7 worm cellular contexts compared by ENCODE assay signal in the genomic region with DNA sequence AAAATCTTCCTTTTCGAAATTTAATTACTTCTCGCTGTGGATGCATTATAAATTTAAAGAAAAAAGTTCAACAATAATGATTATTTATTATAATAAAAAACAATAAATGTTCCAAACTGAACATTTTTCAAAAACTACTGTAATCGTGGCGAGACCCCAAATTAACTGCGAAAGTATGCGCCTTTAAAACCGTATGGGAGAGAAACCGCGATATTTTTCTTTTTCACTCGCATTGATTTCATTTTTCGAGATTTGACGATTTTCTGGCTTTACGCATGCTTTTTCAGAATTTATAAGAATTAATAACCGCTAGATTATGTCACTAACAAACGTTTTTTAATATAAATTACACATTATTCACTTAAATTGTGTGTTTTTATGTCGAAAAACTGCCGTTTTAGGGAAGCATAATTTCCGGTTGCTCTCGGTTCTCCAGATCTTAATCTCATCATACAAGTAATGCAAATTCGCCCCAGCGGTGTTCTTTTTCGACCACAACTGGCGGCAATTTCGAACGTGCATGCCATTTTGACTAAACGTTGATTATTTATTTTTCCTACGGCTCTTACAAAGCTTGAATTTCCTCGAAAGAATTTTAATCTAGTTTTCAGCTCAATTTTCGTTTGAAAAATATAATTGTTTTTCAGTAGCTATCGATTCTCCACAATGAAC.
TF ChIP-seq lines count a peak whose summit lies in the region.

F12A10.8 (minus strand) TSS at position 79 of the 672 bp plus-strand sequence.

TF ChIP-seq in whole organism, L1 larva, 84 proteins besides CTCF, POLR2A, EP300 and RAD21 (continues in another document):
- peak; percentile 67 to 87 (median 79) for TF ChIP-seq dpl-1 (GFP tag; optimal IDR thresholded peaks at IDR 0.05; lab: Kevin White, UChicago)
- TF ChIP-seq C16A3.4 (tag; optimal IDR thresholded peaks at IDR 0.05; lab: Kevin White, UChicago) = no peak
- no peak for TF ChIP-seq pqm-1 (tag; optimal IDR thresholded peaks at IDR 0.05; lab: Kevin White, UChicago)
- no peak for TF ChIP-seq efl-3 (GFP tag; optimal IDR thresholded peaks at IDR 0.05; lab: Kevin White, UChicago)
- TF ChIP-seq lin-13 (GFP tag; optimal IDR thresholded peaks at IDR 0.05; lab: Kevin White, UChicago) = no peak
- peak; percentile 55 for TF ChIP-seq blmp-1 (tag; optimal IDR thresholded peaks at IDR 0.05; lab: Kevin White, UChicago)
- TF ChIP-seq nhr-90 (tag; optimal IDR thresholded peaks at IDR 0.05; lab: Kevin White, UChicago; ENCODE audit: poor library complexity) = no peak
- no peak for TF ChIP-seq ets-5 (GFP tag; IDR thresholded peaks at IDR 0.05; lab: Robert Waterston, UW)
- TF ChIP-seq aha-1 (tag; optimal IDR thresholded peaks at IDR 0.05; lab: Kevin White, UChicago) = no peak
- no peak for TF ChIP-seq unc-98 (GFP tag; IDR thresholded peaks at IDR 0.05; lab: Robert Waterston, UW)
- no peak for TF ChIP-seq pax-3 (tag; optimal IDR thresholded peaks at IDR 0.05; lab: Kevin White, UChicago)
- no peak for TF ChIP-seq tbx-2 (tag; optimal IDR thresholded peaks at IDR 0.05; lab: Kevin White, UChicago)

TF ChIP-seq in whole organism, L2 larva, 48 proteins besides CTCF, POLR2A, EP300 and RAD21:
- TF ChIP-seq nhr-237 (tag; optimal IDR thresholded peaks at IDR 0.05; lab: Kevin White, UChicago) = no peak
- peak; percentile 35 for TF ChIP-seq nhr-129 (tag; optimal IDR thresholded peaks at IDR 0.05; lab: Kevin White, UChicago)
- TF ChIP-seq C34F6.9 (tag; optimal IDR thresholded peaks at IDR 0.05; lab: Kevin White, UChicago) = peak; percentile 33
- peak in 1 of 2 experiments; percentile 49 for TF ChIP-seq lsy-2 (tag; optimal IDR thresholded peaks at IDR 0.05; lab: Kevin White, UChicago)
- TF ChIP-seq mab-5 (tag; optimal IDR thresholded peaks at IDR 0.05; lab: Kevin White, UChicago) = no peak
- peak; percentile 70 for TF ChIP-seq gmeb-1 (tag; optimal IDR thresholded peaks at IDR 0.05; lab: Kevin White, UChicago)
- TF ChIP-seq elt-1 (tag; optimal IDR thresholded peaks at IDR 0.05; lab: Kevin White, UChicago) = no peak

TF ChIP-seq in whole organism, L3 larva, 47 proteins besides CTCF, POLR2A, EP300 and RAD21 (continues in another document):
- no peak for TF ChIP-seq ceh-9 (tag; optimal IDR thresholded peaks at IDR 0.05; lab: Kevin White, UChicago)
- TF ChIP-seq aly-2 (tag; optimal IDR thresholded peaks at IDR 0.05; lab: Kevin White, UChicago) = no peak
- peak; percentile 44 for TF ChIP-seq nfya-1 (tag; optimal IDR thresholded peaks at IDR 0.05; lab: Kevin White, UChicago; ENCODE audit: insufficient read depth)
- TF ChIP-seq lin-15B (tag; optimal IDR thresholded peaks at IDR 0.05; lab: Kevin White, UChicago) = peak; percentile 76
- TF ChIP-seq egl-5 (tag; optimal IDR thresholded peaks at IDR 0.05; lab: Kevin White, UChicago) = no peak
- TF ChIP-seq elt-1 (tag; optimal IDR thresholded peaks at IDR 0.05; lab: Kevin White, UChicago) = peak; percentile 5
- no peak for TF ChIP-seq nhr-28 (tag; optimal IDR thresholded peaks at IDR 0.05; lab: Kevin White, UChicago)
- no peak for TF ChIP-seq nhr-237 (tag; optimal IDR thresholded peaks at IDR 0.05; lab: Kevin White, UChicago)
- TF ChIP-seq elt-2 (tag; optimal IDR thresholded peaks at IDR 0.05; lab: Kevin White, UChicago) = peak; percentile 13
- no peak for TF ChIP-seq elt-3 (tag; optimal IDR thresholded peaks at IDR 0.05; lab: Kevin White, UChicago)
- TF ChIP-seq unc-62 (GFP tag; optimal IDR thresholded peaks at IDR 0.05; lab: Kevin White, UChicago) = no peak
- TF ChIP-seq nhr-11 (tag; optimal IDR thresholded peaks at IDR 0.05; lab: Kevin White, UChicago) = no peak
- TF ChIP-seq lin-39 (tag; optimal IDR thresholded peaks at IDR 0.05; lab: Kevin White, UChicago) = peak; percentile 37

TF ChIP-seq in whole organism, L4 larva, 104 proteins besides CTCF, POLR2A, EP300 and RAD21:
- TF ChIP-seq ces-1 (GFP tag; optimal IDR thresholded peaks at IDR 0.05; lab: Kevin White, UChicago) (peak; percentile 35), snpc-1.2 (GFP tag; IDR thresholded peaks at IDR 0.05; lab: Robert Waterston, UW) (no peak), hlh-30 (tag; optimal IDR thresholded peaks at IDR 0.05; lab: Kevin White, UChicago; ENCODE audit: insufficient read depth) (peak; percentile 31), aha-1 (tag; lab: Kevin White, UChicago) (peak; percentile 79), set-16 (GFP tag; IDR thresholded peaks at IDR 0.05; lab: Robert Waterston, UW) (no peak), ztf-7 (tag; optimal IDR thresholded peaks at IDR 0.05; lab: Kevin White, UChicago) (no peak), daf-16 (GFP tag; optimal IDR thresholded peaks at IDR 0.05; lab: Kevin White, UChicago) (no peak), daf-16 (tag; optimal IDR thresholded peaks at IDR 0.05; lab: Kevin White, UChicago) (no peak), dpl-1 (GFP tag; optimal IDR thresholded peaks at IDR 0.05; lab: Kevin White, UChicago) (peak; percentile 71), lin-38 (GFP tag; IDR thresholded peaks at IDR 0.05; lab: Robert Waterston, UW) (peak; percentile 64), egl-43 (GFP tag; IDR thresholded peaks at IDR 0.05; lab: Robert Waterston, UW) (no peak)

TF ChIP-seq in whole organism, late embryonic, 69 proteins besides CTCF, POLR2A, EP300 and RAD21:
- no peak for TF ChIP-seq F13H6.1 (tag; optimal IDR thresholded peaks at IDR 0.05; lab: Kevin White, UChicago)
- peak; percentile 81 for TF ChIP-seq unc-42 (tag; optimal IDR thresholded peaks at IDR 0.05; lab: Kevin White, UChicago)

TF ChIP-seq in whole organism, mixed stage, embryonic, 35 proteins besides CTCF, POLR2A, EP300 and RAD21:
- peak; percentile 89 for TF ChIP-seq ces-1 (GFP tag; optimal IDR thresholded peaks at IDR 0.05; lab: Kevin White, UChicago)
- no peak for TF ChIP-seq ham-2 (GFP tag; optimal IDR thresholded peaks at IDR 0.05; lab: Kevin White, UChicago)
- no peak for TF ChIP-seq mep-1 (tag; optimal IDR thresholded peaks at IDR 0.05; lab: Kevin White, UChicago)
- TF ChIP-seq M03D4.4 (tag; optimal IDR thresholded peaks at IDR 0.05; lab: Kevin White, UChicago) = no peak
- no peak for TF ChIP-seq ceh-43 (GFP tag; optimal IDR thresholded peaks at IDR 0.05; lab: Kevin White, UChicago)
- no peak for TF ChIP-seq snpc-4 (tag; optimal IDR thresholded peaks at IDR 0.05; lab: Kevin White, UChicago)
- TF ChIP-seq lin-32 (GFP tag; optimal IDR thresholded peaks at IDR 0.05; lab: Kevin White, UChicago) = no peak
- peak; percentile 52 for TF ChIP-seq elt-1 (tag; optimal IDR thresholded peaks at IDR 0.05; lab: Kevin White, UChicago; ENCODE audit: borderline replicate concordance, insufficient read depth)
- TF ChIP-seq lin-13 (tag; optimal IDR thresholded peaks at IDR 0.05; lab: Kevin White, UChicago) = no peak
- no peak for TF ChIP-seq elt-3 (tag; optimal IDR thresholded peaks at IDR 0.05; lab: Kevin White, UChicago)

TF ChIP-seq in whole organism, young adult, 124 proteins besides CTCF, POLR2A, EP300 and RAD21:
- TF ChIP-seq madf-6 (GFP tag; IDR thresholded peaks at IDR 0.05; lab: Robert Waterston, UW) (peak; percentile 87), sptf-2 (GFP tag; optimal IDR thresholded peaks at IDR 0.05; lab: Kevin White, UChicago) (no peak), lsy-27 (tag; optimal IDR thresholded peaks at IDR 0.05; lab: Kevin White, UChicago; ENCODE audit: borderline replicate concordance, insufficient read depth) (no peak), ztf-3 (GFP tag; optimal IDR thresholded peaks at IDR 0.05; lab: Kevin White, UChicago) (no peak), lsl-1 (GFP tag; optimal IDR thresholded peaks at IDR 0.05; lab: Kevin White, UChicago) (peak; percentile 93), F37B4.10 (GFP tag; IDR thresholded peaks at IDR 0.05; lab: Robert Waterston, UW) (no peak), ztf-28 (GFP tag; IDR thresholded peaks at IDR 0.05; lab: Robert Waterston, UW) (no peak), ceh-100 (GFP tag; IDR thresholded peaks at IDR 0.05; lab: Robert Waterston, UW) (no peak), snpc-1.3 (tag; optimal IDR thresholded peaks at IDR 0.05; lab: Kevin White, UChicago; ENCODE audit: insufficient read depth) (peak; percentile 1), nhr-90 (tag; optimal IDR thresholded peaks at IDR 0.05; lab: Kevin White, UChicago) (no peak), attf-6 (GFP tag; IDR thresholded peaks at IDR 0.05; lab: Robert Waterston, UW) (no peak), lin-35 (GFP tag; optimal IDR thresholded peaks at IDR 0.05; lab: Kevin White, UChicago) (peak in 1 of 3 experiments; percentile 60), xnd-1 (tag; optimal IDR thresholded peaks at IDR 0.05; lab: Kevin White, UChicago) (peak; percentile 70), efl-1 (GFP tag; optimal IDR thresholded peaks at IDR 0.05; lab: Kevin White, UChicago) (peak; percentile 80), snpc-4 (GFP tag; optimal IDR thresholded peaks at IDR 0.05; lab: Kevin White, UChicago) (peak; percentile 22), snpc-4 (tag; optimal IDR thresholded peaks at IDR 0.05; lab: Kevin White, UChicago) (no peak), madf-8 (GFP tag; conservative IDR thresholded peaks at IDR 0.05; lab: Robert Waterston, UW) (peak; percentile 67), nhr-120 (GFP tag; IDR thresholded peaks at IDR 0.05; lab: Robert Waterston, UW) (no peak), unc-62 (GFP tag; optimal IDR thresholded peaks at IDR 0.05; lab: Kevin White, UChicago) (no peak), hmg-1.2 (GFP tag; IDR thresholded peaks at IDR 0.05; lab: Robert Waterston, UW) (0 out of 2 replicates have a peak, but pooled peaks have one; percentile 8), snpc-3.4 (tag; optimal IDR thresholded peaks at IDR 0.05; lab: Kevin White, UChicago) (peak; percentile 13), Y79H2A.3 (GFP tag; conservative IDR thresholded peaks at IDR 0.05; lab: Robert Waterston, UW) (no peak), cebp-2 (GFP tag; IDR thresholded peaks at IDR 0.05; lab: Robert Waterston, UW) (no peak), F33H1.4 (GFP tag; IDR thresholded peaks at IDR 0.05; lab: Robert Waterston, UW) (peak; percentile 88), ceh-91 (GFP tag; IDR thresholded peaks at IDR 0.05; lab: Robert Waterston, UW) (peak; percentile 67), mcd-1 (GFP tag; IDR thresholded peaks at IDR 0.05; lab: Robert Waterston, UW) (peak; percentile 46; the same call in 1 of the 2 replicates), lin-40 (tag; optimal IDR thresholded peaks at IDR 0.05; lab: Kevin White, UChicago) (no peak), ztf-22 (GFP tag; optimal IDR thresholded peaks at IDR 0.05; lab: Kevin White, UChicago) (no peak), D2030.7 (GFP tag; IDR thresholded peaks at IDR 0.05; lab: Robert Waterston, UW) (peak; percentile 58; the same call in 1 of the 2 replicates)
